Worm (Caenorhabditis elegans): ENCODE data around the gene let-754.
A peak's percentile ranks its signal among the peaks of the same experiment; 100 is the strongest.

The let-754 gene

ce11 chrIII:7973201-7973767 is 20.2 kb upstream of the let-754 start, which contains the start of the genes eef-1B.1 and aco-2 (continued):
- TF ChIP-seq egl-44 (GFP tag; IDR thresholded peaks at IDR 0.05) (peak; percentile 87), mcd-1 (GFP tag; IDR thresholded peaks at IDR 0.05) (peak; percentile 88), bed-2 (GFP tag; IDR thresholded peaks at IDR 0.05) (no peak), hmg-20 (GFP tag; IDR thresholded peaks at IDR 0.05) (no peak), unc-130 (GFP tag; optimal IDR thresholded peaks at IDR 0.05) (peak; percentile 33), nhr-120 (GFP tag; IDR thresholded peaks at IDR 0.05) (no peak), F37B4.10 (GFP tag; IDR thresholded peaks at IDR 0.05) (no peak), let-526 (GFP tag; IDR thresholded peaks at IDR 0.05) (no peak), sptf-2 (GFP tag; optimal IDR thresholded peaks at IDR 0.05) (no peak), sdz-38 (tag; optimal IDR thresholded peaks at IDR 0.05) (no peak), attf-6 (GFP tag; IDR thresholded peaks at IDR 0.05) (no peak), B0261.1 (tag; optimal IDR thresholded peaks at IDR 0.05) (no peak), ztf-22 (GFP tag; optimal IDR thresholded peaks at IDR 0.05) (no peak), T26A5.8 (tag; optimal IDR thresholded peaks at IDR 0.05) (no peak), madf-10 (tag; optimal IDR thresholded peaks at IDR 0.05) (peak; percentile 52), snpc-4 (GFP tag; optimal IDR thresholded peaks at IDR 0.05) (no peak), snpc-4 (tag; optimal IDR thresholded peaks at IDR 0.05) (peak; percentile 2 to 63 (median 54)), F39B2.1 (GFP tag; IDR thresholded peaks at IDR 0.05) (no peak), repo-1 (tag; optimal IDR thresholded peaks at IDR 0.05) (peak; percentile 41), Y53G8AR.9 (GFP tag; conservative IDR thresholded peaks at IDR 0.05) (peak; percentile 78), let-607 (tag; optimal IDR thresholded peaks at IDR 0.05) (peak; percentile 9 to 69), Y95B8A.8 (GFP tag; IDR thresholded peaks at IDR 0.05) (peak; percentile 64; the same call in 1 of the 2 replicates), lir-1 (GFP tag; conservative IDR thresholded peaks at IDR 0.05) (peak; percentile 42; the same call in 1 of the 2 replicates), nhr-90 (tag; optimal IDR thresholded peaks at IDR 0.05) (no peak), efl-1 (GFP tag; optimal IDR thresholded peaks at IDR 0.05) (peak; percentile 53), ztf-28 (GFP tag; IDR thresholded peaks at IDR 0.05) (no peak), cebp-2 (GFP tag; IDR thresholded peaks at IDR 0.05) (no peak), tbx-9 (tag; optimal IDR thresholded peaks at IDR 0.05; ENCODE audit: borderline replicate concordance) (no peak), F57C9.4 (tag; optimal IDR thresholded peaks at IDR 0.05) (no peak), nfyb-1 (GFP tag; IDR thresholded peaks at IDR 0.05) (peak; percentile 85), ztf-26 (tag; optimal IDR thresholded peaks at IDR 0.05) (peak; percentile 74), Y79H2A.3 (GFP tag; conservative IDR thresholded peaks at IDR 0.05) (no peak)

ce11 chrIII:7972687-7973086 is 19.6 kb upstream of the let-754 start:
- TF ChIP-seq egrh-3 (GFP tag; IDR thresholded peaks at IDR 0.05) (peak; percentile 22; the same call in 1 of the 2 replicates), ceh-91 (GFP tag; IDR thresholded peaks at IDR 0.05) (no peak)

- TF ChIP-seq ztf-6 (GFP tag; IDR thresholded peaks at IDR 0.05) (no peak), B0035.1 (tag; optimal IDR thresholded peaks at IDR 0.05) (no peak), nhr-27 (tag; optimal IDR thresholded peaks at IDR 0.05) (no peak), madf-6 (GFP tag; IDR thresholded peaks at IDR 0.05) (peak; percentile 39; the same call in 1 of the 2 replicates), Y53G8AR.9 (GFP tag; conservative IDR thresholded peaks at IDR 0.05) (0 out of 2 replicates have a peak, but pooled peaks have one; percentile 36), lin-35 (GFP tag; optimal IDR thresholded peaks at IDR 0.05) (no peak), ama-1 (optimal IDR thresholded peaks at IDR 0.05) (no peak), ama-1 (GFP tag; optimal IDR thresholded peaks at IDR 0.05) (peak in 1 of 2 experiments; percentile 15), repo-1 (tag; optimal IDR thresholded peaks at IDR 0.05) (no peak), snpc-1.3 (tag; optimal IDR thresholded peaks at IDR 0.05; ENCODE audit: insufficient read depth) (no peak), egrh-3 (GFP tag; IDR thresholded peaks at IDR 0.05) (no peak), F33H1.4 (GFP tag; IDR thresholded peaks at IDR 0.05) (no peak), efl-1 (GFP tag; optimal IDR thresholded peaks at IDR 0.05) (no peak), hrde-1 (tag; optimal IDR thresholded peaks at IDR 0.05; ENCODE audit: borderline replicate concordance) (peak; percentile 31), madf-3 (GFP tag; IDR thresholded peaks at IDR 0.05) (0 out of 2 replicates have a peak, but pooled peaks have one; percentile 45), F49E8.2 (tag; optimal IDR thresholded peaks at IDR 0.05; ENCODE audit: insufficient read depth) (peak; percentile 10)
Observed at ce11 chrIII:7972061-7972460, 19.0 kb upstream of the let-754 start, which contains the start of gene F54H12.5. Gene F54H12.5 (minus strand): TSS chrIII:7972161.

All from whole organism, young adult.